Worm (Caenorhabditis elegans) whole organism, young adult: ENCODE measurements around the gene pam-1.

Experiments
- B0035.1 ChIP-seq: sonication (generic microtip); optimal IDR thresholded peaks from 2 replicates; lab custom pipeline; 2016; ENCODE audit warnings: missing genetic modification characterization, mild to moderate bottlenecking, missing compliant biosample characterization, missing genotype, missing genetic modification reagents
- D2030.7 ChIP-seq: fragments of 200-800 bp; sonication (Bioruptor generic); IDR thresholded peaks from 2 replicates; pipeline ENCODE4 v1.3.6; 2022; ENCODE audit warnings: missing genetic modification reagents, missing genetic modification characterization, missing compliant biosample characterization
- F10E7.11 ChIP-seq: sonication (generic microtip); optimal IDR thresholded peaks from 2 replicates; lab custom pipeline; 2017; ENCODE audit warnings: mild to moderate bottlenecking, missing genetic modification characterization, moderate library complexity, missing compliant biosample characterization
- F23B12.7 ChIP-seq: sonication (generic microtip); optimal IDR thresholded peaks from 2 replicates; lab custom pipeline; 2017; ENCODE audit warnings: missing genetic modification characterization, mild to moderate bottlenecking, missing compliant biosample characterization, antibody characterized with exemption, moderate library complexity; ENCODE audit not compliant: insufficient read depth
- F37B4.10 ChIP-seq: fragments of 200-800 bp; sonication (Bioruptor generic); IDR thresholded peaks from 2 replicates; pipeline ENCODE4 v1.3.6; 2022; ENCODE audit warnings: missing genetic modification characterization, missing compliant biosample characterization
- F49E8.2 ChIP-seq: sonication (generic microtip); optimal IDR thresholded peaks from 3 replicates; lab custom pipeline; 2017; ENCODE audit warnings: missing genetic modification characterization, mild to moderate bottlenecking, missing compliant biosample characterization, antibody characterized with exemption, moderate library complexity; ENCODE audit not compliant: insufficient read depth
- F57C9.4 ChIP-seq: sonication (generic microtip); optimal IDR thresholded peaks from 2 replicates; lab custom pipeline; 2017; ENCODE audit warnings: mild to moderate bottlenecking, missing genetic modification characterization, missing compliant biosample characterization
- K11D2.4 ChIP-seq: fragments of 200-800 bp; sonication (Bioruptor generic); IDR thresholded peaks from 2 replicates; pipeline ENCODE4 v1.3.6; 2022; ENCODE audit warnings: missing genetic modification reagents, missing genetic modification characterization, missing compliant biosample characterization
- K12H6.12 ChIP-seq: fragments of 200-800 bp; sonication (Bioruptor generic); optimal IDR thresholded peaks from 2 replicates; lab custom pipeline; 2018; ENCODE audit warnings: mild to moderate bottlenecking, missing genetic modification characterization, missing compliant biosample characterization
- Y53F4B.3 ChIP-seq: fragments of 200-800 bp; sonication (Bioruptor generic); IDR thresholded peaks from 2 replicates; pipeline ENCODE4 v1.3.6; 2022; ENCODE audit warnings: missing genetic modification reagents, missing genetic modification characterization, missing compliant biosample characterization
- Y53G8AR.9 ChIP-seq: fragments of 200-800 bp; sonication (Bioruptor generic); conservative IDR thresholded peaks from 2 replicates; pipeline ENCODE4 v1.3.6; 2022; ENCODE audit warnings: missing genetic modification reagents, missing genetic modification characterization, missing compliant biosample characterization
- aptf-3 ChIP-seq: fragments of 200-800 bp; sonication (Bioruptor generic); IDR thresholded peaks from 2 replicates; pipeline ENCODE4 v1.3.6; 2022; ENCODE audit warnings: missing genetic modification characterization, missing compliant biosample characterization
- attf-3 ChIP-seq: fragments of 200-800 bp; sonication (Bioruptor generic); conservative IDR thresholded peaks from 2 replicates; pipeline ENCODE4 v1.3.6; 2022; ENCODE audit warnings: missing genetic modification reagents, missing genetic modification characterization, missing compliant biosample characterization
- cebp-2 ChIP-seq: fragments of 200-800 bp; sonication (Bioruptor generic); IDR thresholded peaks from 2 replicates; pipeline ENCODE4 v1.3.6; 2022; ENCODE audit warnings: missing genetic modification characterization, missing compliant biosample characterization
- ceh-100 ChIP-seq: fragments of 200-800 bp; sonication (Bioruptor generic); IDR thresholded peaks from 2 replicates; pipeline ENCODE4 v1.3.6; 2022; ENCODE audit warnings: missing genetic modification reagents, missing genetic modification characterization, missing compliant biosample characterization
- ceh-40 ChIP-seq: fragments of 200-800 bp; sonication (Bioruptor generic); IDR thresholded peaks from 2 replicates; pipeline ENCODE4 v1.3.6; 2022; ENCODE audit warnings: missing genetic modification characterization, missing compliant biosample characterization
- chd-7 ChIP-seq: sonication (generic microtip); optimal IDR thresholded peaks from 2 replicates; lab custom pipeline; 2016; ENCODE audit warnings: mild to moderate bottlenecking, missing genetic modification characterization, moderate library complexity, missing compliant biosample characterization
- egrh-3 ChIP-seq: fragments of 200-800 bp; sonication (Bioruptor generic); IDR thresholded peaks from 2 replicates; pipeline ENCODE4 v1.3.6; 2022; ENCODE audit warnings: missing genetic modification reagents, missing genetic modification characterization, missing compliant biosample characterization
- ekl-4 ChIP-seq: fragments of 200-800 bp; sonication (Bioruptor generic); IDR thresholded peaks from 2 replicates; pipeline ENCODE4 v1.3.6; 2022; ENCODE audit warnings: missing genetic modification reagents, missing genetic modification characterization, missing compliant biosample characterization
- gei-17 ChIP-seq: fragments of 200-800 bp; sonication (Bioruptor generic); optimal IDR thresholded peaks from 2 replicates; lab custom pipeline; 2018; ENCODE audit warnings: mild to moderate bottlenecking, missing genetic modification characterization, missing compliant biosample characterization
- hlh-26 ChIP-seq: fragments of 200-800 bp; sonication (Bioruptor generic); conservative IDR thresholded peaks from 2 replicates; pipeline ENCODE4 v1.3.6; 2022; ENCODE audit warnings: missing genetic modification reagents, missing genetic modification characterization, missing compliant biosample characterization
- hrde-1 ChIP-seq: sonication (generic microtip); optimal IDR thresholded peaks from 2 replicates; lab custom pipeline; 2016; ENCODE audit warnings: missing genetic modification characterization, mild to moderate bottlenecking, missing compliant biosample characterization, moderate library complexity, missing genotype, missing genetic modification reagents, borderline replicate concordance
- hsf-1 ChIP-seq: fragments of 200-800 bp; sonication (Bioruptor generic); IDR thresholded peaks from 2 replicates; pipeline ENCODE4 v1.3.6; 2022; ENCODE audit warnings: missing genetic modification reagents, missing genetic modification characterization, missing compliant biosample characterization
- lin-40 ChIP-seq: sonication (generic microtip); optimal IDR thresholded peaks from 2 replicates; lab custom pipeline; 2016; ENCODE audit warnings: missing genetic modification characterization, mild to moderate bottlenecking, missing compliant biosample characterization, missing genotype, missing genetic modification reagents
- lin-54 ChIP-seq: fragments of 200-800 bp; sonication (Bioruptor generic); optimal IDR thresholded peaks from 2 replicates; lab custom pipeline; 2018; ENCODE audit warnings: mild to moderate bottlenecking, missing genetic modification characterization, missing compliant biosample characterization
- lsy-27 ChIP-seq: sonication (generic microtip); optimal IDR thresholded peaks from 2 replicates; lab custom pipeline; 2017; ENCODE audit warnings: missing genetic modification characterization, mild to moderate bottlenecking, missing compliant biosample characterization, antibody characterized with exemption, missing genotype, borderline replicate concordance; ENCODE audit not compliant: insufficient read depth
- madf-10 ChIP-seq: sonication (generic microtip); optimal IDR thresholded peaks from 2 replicates; lab custom pipeline; 2016; ENCODE audit warnings: mild to moderate bottlenecking, missing genetic modification characterization, missing compliant biosample characterization
- madf-6 ChIP-seq: fragments of 200-800 bp; sonication (Bioruptor generic); IDR thresholded peaks from 2 replicates; pipeline ENCODE4 v1.3.6; 2022; ENCODE audit warnings: missing genetic modification reagents, missing genetic modification characterization, missing compliant biosample characterization
- mel-28 ChIP-seq: sonication (generic microtip); optimal IDR thresholded peaks from 2 replicates; lab custom pipeline; 2016; ENCODE audit warnings: borderline replicate concordance, mild to moderate bottlenecking, missing genetic modification characterization, missing compliant biosample characterization
- mes-4 ChIP-seq: sonication (generic microtip); optimal IDR thresholded peaks from 2 replicates; lab custom pipeline; 2016; ENCODE audit warnings: missing genotype, missing genetic modification characterization, missing compliant biosample characterization
- mxl-1 ChIP-seq: sonication (generic microtip); optimal IDR thresholded peaks from 2 replicates; lab custom pipeline; 2016; ENCODE audit warnings: missing genetic modification characterization, missing compliant biosample characterization
- nhr-90 ChIP-seq: sonication (generic microtip); optimal IDR thresholded peaks from 2 replicates; lab custom pipeline; 2016; ENCODE audit warnings: missing genotype, mild to moderate bottlenecking, missing genetic modification characterization, missing compliant biosample characterization
- rec-8 ChIP-seq, 2 experiments: sonication (generic microtip); optimal IDR thresholded peaks; 2 replicates each; lab custom pipeline; 2016; ENCODE audit warnings: mild to moderate bottlenecking in 2 of 2, missing genetic modification characterization in 2 of 2, missing genetic modification reagents in 2 of 2, missing genotype in 2 of 2, missing biosample characterization in 1 of 2, missing compliant biosample characterization in 1 of 2, moderate library complexity in 1 of 2
- repo-1 ChIP-seq: sonication (generic microtip); optimal IDR thresholded peaks from 2 replicates; lab custom pipeline; 2017; ENCODE audit warnings: mild to moderate bottlenecking, missing genetic modification characterization, missing compliant biosample characterization
- rpc-1 ChIP-seq, 2 experiments: fragments of 150-350 bp in 1 of 2; sonication (generic microtip) in 1 of 2; optimal IDR thresholded peaks; 2 replicates each; lab custom pipeline; 2014 to 2018; ENCODE audit warnings: missing biosample characterization in 1 of 2, missing genetic modification characterization in 1 of 2, missing genetic modification reagents in 1 of 2, missing genotype in 1 of 2
- snpc-1.1 ChIP-seq: sonication (generic microtip); optimal IDR thresholded peaks from 2 replicates; lab custom pipeline; 2017; ENCODE audit warnings: missing genetic modification characterization, mild to moderate bottlenecking, missing compliant biosample characterization, antibody characterized with exemption, moderate library complexity, missing genotype, missing genetic modification reagents; ENCODE audit not compliant: insufficient read depth
- snpc-1.3 ChIP-seq: sonication (generic microtip); optimal IDR thresholded peaks from 2 replicates; lab custom pipeline; 2017; ENCODE audit warnings: missing genetic modification characterization, mild to moderate bottlenecking, missing compliant biosample characterization, antibody characterized with exemption, moderate library complexity, missing genotype, missing genetic modification reagents; ENCODE audit not compliant: insufficient read depth
- snpc-3.4 ChIP-seq: sonication (generic microtip); optimal IDR thresholded peaks from 2 replicates; lab custom pipeline; 2017; ENCODE audit warnings: missing genetic modification characterization, mild to moderate bottlenecking, missing compliant biosample characterization, antibody characterized with exemption, moderate library complexity, missing genotype, missing genetic modification reagents
- snpc-4 ChIP-seq, 5 experiments: fragments of 150-350 bp in 1 of 5; sonication (generic microtip) in 4 of 5; optimal IDR thresholded peaks; 2 replicates each; lab custom pipeline; 2014 to 2018; ENCODE audit warnings: missing genetic modification characterization in 5 of 5, missing biosample characterization in 3 of 5, antibody characterized with exemption in 2 of 5, mild to moderate bottlenecking in 2 of 5, missing compliant biosample characterization in 2 of 5, missing genotype in 2 of 5, moderate library complexity in 2 of 5, missing genetic modification reagents in 1 of 5
- somi-1 ChIP-seq: fragments of 200-800 bp; sonication (Bioruptor generic); optimal IDR thresholded peaks from 2 replicates; lab custom pipeline; 2018; ENCODE audit warnings: mild to moderate bottlenecking, missing genetic modification characterization, missing compliant biosample characterization
- sptf-2 ChIP-seq: fragments of 200-800 bp; sonication (Bioruptor generic); optimal IDR thresholded peaks from 2 replicates; lab custom pipeline; 2018; ENCODE audit warnings: mild to moderate bottlenecking, missing genetic modification characterization, missing compliant biosample characterization
- tbp1 ChIP-seq: fragments of 200-800 bp; sonication (Bioruptor generic); optimal IDR thresholded peaks from 2 replicates; lab custom pipeline; 2018; ENCODE audit warnings: mild to moderate bottlenecking, missing genetic modification characterization, missing compliant biosample characterization
- unc-130 ChIP-seq: sonication (generic microtip); optimal IDR thresholded peaks from 2 replicates; lab custom pipeline; 2016; ENCODE audit warnings: missing genetic modification reagents, missing genetic modification characterization, missing compliant biosample characterization
- unc-62 ChIP-seq: fragments of 150-350 bp; optimal IDR thresholded peaks from 2 replicates; lab custom pipeline; 2014; ENCODE audit warnings: missing biosample characterization, missing genetic modification reagents, missing genetic modification characterization
- xnd-1 ChIP-seq: sonication (generic microtip); optimal IDR thresholded peaks from 2 replicates; lab custom pipeline; 2016; ENCODE audit warnings: missing genotype, missing genetic modification reagents, missing genetic modification characterization, missing compliant biosample characterization
- zfh-2 ChIP-seq: fragments of 200-800 bp; sonication (Bioruptor generic); conservative IDR thresholded peaks from 2 replicates; pipeline ENCODE4 v1.3.6; 2022; ENCODE audit warnings: missing genetic modification reagents, missing genetic modification characterization, missing compliant biosample characterization
- ztf-3 ChIP-seq: fragments of 200-800 bp; sonication (Bioruptor generic); optimal IDR thresholded peaks from 2 replicates; lab custom pipeline; 2018; ENCODE audit warnings: mild to moderate bottlenecking, missing genetic modification characterization, missing compliant biosample characterization

pam-1 gene

DNA sequence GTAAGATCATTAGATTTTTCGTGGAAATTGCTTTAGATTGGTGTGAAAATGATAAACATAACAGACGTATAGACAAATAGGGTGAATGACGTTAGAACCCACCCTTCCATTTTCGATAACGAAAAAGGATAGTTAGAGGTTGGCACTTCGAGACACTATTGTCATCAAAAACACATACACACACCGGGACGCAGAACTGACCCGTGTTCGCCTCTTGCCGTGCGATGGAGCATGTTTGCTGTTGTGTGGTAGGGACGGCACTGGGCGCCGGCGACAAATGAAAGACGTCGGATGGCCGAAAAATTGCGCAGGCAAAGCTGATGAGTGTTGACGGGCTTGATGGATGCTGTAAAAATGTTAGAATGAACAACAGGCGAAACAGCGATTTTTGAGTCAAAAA is 768 bp downstream of the pam-1 start (continued):
- no peak for TF ChIP-seq hrde-1
- no peak for TF ChIP-seq lsy-27
- TF ChIP-seq madf-10 (tag; lab: Kevin White, UChicago) = peak; percentile 18
- TF ChIP-seq B0035.1 (tag; lab: Kevin White, UChicago) = no peak
- TF ChIP-seq ekl-4 = no peak
- TF ChIP-seq snpc-3.4 (tag; lab: Kevin White, UChicago) = no peak
- no peak for TF ChIP-seq mxl-1 (tag; lab: Kevin White, UChicago)
- TF ChIP-seq K11D2.4 = no peak
- no peak for TF ChIP-seq F37B4.10 (GFP tag; lab: Robert Waterston, UW)
- TF ChIP-seq Y53G8AR.9 (GFP tag; lab: Robert Waterston, UW) = no peak
- TF ChIP-seq snpc-1.1 (tag; lab: Kevin White, UChicago) = no peak
- TF ChIP-seq egrh-3 (GFP tag; lab: Robert Waterston, UW) = no peak
- TF ChIP-seq tbp1 = peak; percentile 12
- TF ChIP-seq aptf-3 = no peak
- TF ChIP-seq repo-1 = no peak
- no peak for TF ChIP-seq rpc-1 (optimal IDR thresholded peaks at IDR 0.05; lab: Kevin White, UChicago)
- TF ChIP-seq rpc-1 (tag; optimal IDR thresholded peaks at IDR 0.05; lab: Kevin White, UChicago) = no peak
- TF ChIP-seq F10E7.11 (tag; lab: Kevin White, UChicago) = no peak
- TF ChIP-seq rec-8 (tag; optimal IDR thresholded peaks at IDR 0.05; lab: Kevin White, UChicago) = no peak
- TF ChIP-seq snpc-1.3 (tag; lab: Kevin White, UChicago) = no peak
- no peak for TF ChIP-seq sptf-2
- no peak for TF ChIP-seq mel-28 (tag; lab: Kevin White, UChicago)
- no peak for TF ChIP-seq unc-130 (GFP tag; lab: Kevin White, UChicago)
- no peak for TF ChIP-seq ceh-100 (GFP tag; lab: Robert Waterston, UW)
- no peak for TF ChIP-seq gei-17 (GFP tag; lab: Kevin White, UChicago)
- no peak for TF ChIP-seq unc-62 (GFP tag; lab: Kevin White, UChicago)
- TF ChIP-seq K12H6.12 (tag; lab: Kevin White, UChicago) = no peak
- TF ChIP-seq snpc-4 (GFP tag; optimal IDR thresholded peaks at IDR 0.05; lab: Kevin White, UChicago) = no peak
- no peak for TF ChIP-seq snpc-4 (tag; optimal IDR thresholded peaks at IDR 0.05; lab: Kevin White, UChicago)
- peak; percentile 31; the same call in 1 of the 2 replicates for TF ChIP-seq madf-6 (GFP tag; lab: Robert Waterston, UW)
- no peak for TF ChIP-seq cebp-2 (GFP tag; lab: Robert Waterston, UW)
- TF ChIP-seq hsf-1 (GFP tag; lab: Robert Waterston, UW) = no peak
- TF ChIP-seq mes-4 (tag; lab: Kevin White, UChicago) = no peak
- TF ChIP-seq somi-1 (GFP tag; lab: Kevin White, UChicago) = no peak
- no peak for TF ChIP-seq F49E8.2 (tag; lab: Kevin White, UChicago)
- no peak for TF ChIP-seq Y53F4B.3
- no peak for TF ChIP-seq hlh-26 (GFP tag; lab: Robert Waterston, UW)
- no peak for TF ChIP-seq F57C9.4 (tag; lab: Kevin White, UChicago)
- no peak for TF ChIP-seq xnd-1 (tag; lab: Kevin White, UChicago)
- peak; percentile 68; the same call in 1 of the 2 replicates for TF ChIP-seq zfh-2 (GFP tag; lab: Robert Waterston, UW)
- peak; percentile 36 for TF ChIP-seq lin-54
- TF ChIP-seq ceh-40 (GFP tag; lab: Robert Waterston, UW) = no peak
- no peak for TF ChIP-seq D2030.7
- peak; percentile 41 for TF ChIP-seq nhr-90 (tag; lab: Kevin White, UChicago)
- no peak for TF ChIP-seq ztf-3
- TF ChIP-seq lin-40 (tag; lab: Kevin White, UChicago) = no peak
- no peak for TF ChIP-seq chd-7 (tag; lab: Kevin White, UChicago)
- TF ChIP-seq F23B12.7 (tag; lab: Kevin White, UChicago) = no peak
- no peak for TF ChIP-seq attf-3 (GFP tag; lab: Robert Waterston, UW)
